Worm (Caenorhabditis elegans) whole organism, late embryonic: ENCODE measurements around the gene tbx-34.

ENCODE experiments used
- npax-4 ChIP-seq: sonication (generic microtip); optimal IDR thresholded peaks from 2 replicates; lab custom pipeline; 2016; ENCODE audit warnings: missing genetic modification characterization, missing compliant biosample characterization
- pat-9 ChIP-seq: fragments of 200-800 bp; sonication (Bioruptor generic); optimal IDR thresholded peaks from 2 replicates; lab custom pipeline; 2018; ENCODE audit warnings: mild to moderate bottlenecking, missing genetic modification characterization, moderate library complexity, missing compliant biosample characterization
- pha-2 ChIP-seq: sonication (generic microtip); optimal IDR thresholded peaks from 2 replicates; lab custom pipeline; 2017; ENCODE audit warnings: mild to moderate bottlenecking, missing genetic modification characterization, missing compliant biosample characterization

DNA sequence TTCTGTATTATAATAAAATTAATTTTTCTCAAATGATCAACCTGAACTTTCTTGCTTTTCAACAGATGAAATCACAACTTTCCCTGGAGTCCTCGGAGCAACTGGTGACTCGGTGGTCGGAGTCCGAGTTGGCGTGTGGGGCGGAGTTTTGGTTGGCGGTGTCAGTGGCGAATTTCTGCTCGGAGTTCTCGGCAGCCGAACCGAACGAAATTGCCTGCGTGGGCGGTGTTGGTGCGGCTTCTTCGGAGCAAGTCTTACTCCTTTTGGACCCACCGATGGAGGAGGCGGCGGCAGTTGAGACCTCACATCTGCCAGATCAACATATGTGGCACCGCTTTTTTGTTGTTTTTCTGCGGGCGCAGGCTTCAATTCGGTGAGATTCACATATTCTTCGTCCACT, 48.4 kb downstream of the tbx-34 start:
- TF ChIP-seq npax-4 (tag; lab: Kevin White, UChicago) (no peak), pat-9 (no peak), pha-2 (tag; lab: Kevin White, UChicago) (no peak)
